Fruit fly (Drosophila melanogaster) whole organism, prepupa: ENCODE results near the gene yellow-b.

Source experiments
- CG10631 ChIP-seq: fragments of 200-800 bp; sonication (Bioruptor generic); optimal IDR thresholded peaks from 2 replicates; lab custom pipeline; 2016; ENCODE audit warnings: missing biosample characterization, missing genetic modification characterization
- CG10669 ChIP-seq: fragments of 200-800 bp; sonication (Bioruptor generic); optimal IDR thresholded peaks from 3 replicates; lab custom pipeline; 2018; ENCODE audit warnings: missing biosample characterization, mild to moderate bottlenecking, missing genetic modification characterization, moderate library complexity
- CG11294 ChIP-seq: fragments of 200-800 bp; sonication (Bioruptor generic); IDR thresholded peaks from 2 replicates; pipeline ENCODE4 v1.3.6; 2022; ENCODE audit warnings: missing biosample characterization, missing genetic modification characterization
- CG11762 ChIP-seq: fragments of 200-800 bp; sonication (Bioruptor generic); optimal IDR thresholded peaks from 3 replicates; lab custom pipeline; 2016; ENCODE audit warnings: missing biosample characterization, missing genetic modification characterization; ENCODE audit not compliant: insufficient read depth
- CG16779 ChIP-seq: fragments of 200-800 bp; sonication (Bioruptor generic); optimal IDR thresholded peaks from 3 replicates; lab custom pipeline; 2017; ENCODE audit warnings: missing biosample characterization, mild to moderate bottlenecking, missing genetic modification characterization
- CG6854 ChIP-seq: fragments of 200-800 bp; sonication (Bioruptor generic); optimal IDR thresholded peaks from 2 replicates; lab custom pipeline; 2017; ENCODE audit warnings: missing biosample characterization, mild to moderate bottlenecking, missing genetic modification characterization
- Hr38 ChIP-seq: sonication (Bioruptor generic); optimal IDR thresholded peaks from 2 replicates; lab custom pipeline; 2016; ENCODE audit warnings: missing biosample characterization, missing genetic modification characterization
- Hr39 ChIP-seq: fragments of 200-800 bp; sonication (Bioruptor generic); optimal IDR thresholded peaks from 2 replicates; lab custom pipeline; 2016; ENCODE audit warnings: missing biosample characterization, missing genetic modification characterization
- Sox14 ChIP-seq: fragments of 200-800 bp; sonication (Bioruptor generic); optimal IDR thresholded peaks from 3 replicates; lab custom pipeline; 2016; ENCODE audit warnings: missing biosample characterization, missing genetic modification characterization
- dac ChIP-seq: fragments of 200-800 bp; sonication (Bioruptor generic); optimal IDR thresholded peaks from 2 replicates; lab custom pipeline; 2017; ENCODE audit warnings: missing biosample characterization, mild to moderate bottlenecking, missing genetic modification characterization
- spab ChIP-seq: fragments of 200-800 bp; sonication (Bioruptor generic); optimal IDR thresholded peaks from 2 replicates; lab custom pipeline; 2017; ENCODE audit warnings: missing biosample characterization, mild to moderate bottlenecking, missing genetic modification characterization, missing genetic modification reagents
- ss ChIP-seq, 2 experiments: fragments of 200-800 bp; sonication (Bioruptor generic); optimal IDR thresholded peaks; 2 replicates in 1 of 2; 3 replicates in 1 of 2; lab custom pipeline; 2017 to 2018; ENCODE audit warnings: mild to moderate bottlenecking in 2 of 2, missing biosample characterization in 2 of 2, missing genetic modification characterization in 2 of 2, moderate library complexity in 1 of 2

- TF ChIP-seq CG11762 (GFP tag; lab: Kevin White, UChicago), result no peak
- TF ChIP-seq dac (GFP tag; lab: Kevin White, UChicago), result no peak
- no peak for TF ChIP-seq CG6854 (GFP tag; lab: Kevin White, UChicago)
- TF ChIP-seq CG16779 (tag; lab: Kevin White, UChicago), result no peak
- no peak for TF ChIP-seq CG10631
- TF ChIP-seq ss (GFP tag; optimal IDR thresholded peaks at IDR 0.05; lab: Kevin White, UChicago), result no peak
- TF ChIP-seq spab (GFP tag; lab: Kevin White, UChicago), result no peak
- TF ChIP-seq CG11294 (GFP tag; lab: Robert Waterston, UW), result no peak
- TF ChIP-seq Hr39 (GFP tag; lab: Kevin White, UChicago), result no peak
- no peak for TF ChIP-seq CG10669
- no peak for TF ChIP-seq Sox14 (GFP tag; lab: Kevin White, UChicago)
- no peak for TF ChIP-seq Hr38 (GFP tag; lab: Kevin White, UChicago)
These were observed 42.0 kb downstream of the yellow-b start, which contains the start of gene Ugt37E1 for dm6 chr2L:16796104-16796645.
